Worm (Caenorhabditis elegans): ENCODE measurements around the gene T04A8.8.

The T04A8.8 gene

ce11 chrIII:4649363-4649768, 44.4 kb upstream of the T04A8.8 start (continued):
- no peak for TF ChIP-seq ceh-16 (tag; optimal IDR thresholded peaks at IDR 0.05)
- TF ChIP-seq pqm-1 (tag; optimal IDR thresholded peaks at IDR 0.05) = peak; percentile 98
- no peak for TF ChIP-seq ZK546.5 (tag; optimal IDR thresholded peaks at IDR 0.05)
- TF ChIP-seq snpc-4 (tag; optimal IDR thresholded peaks at IDR 0.05) = peak; percentile 83
- peak; percentile 64 for TF ChIP-seq R02D3.7 (tag; optimal IDR thresholded peaks at IDR 0.05)
- peak; percentile 25 for TF ChIP-seq elt-1 (tag; optimal IDR thresholded peaks at IDR 0.05)
- TF ChIP-seq unc-39 (tag; optimal IDR thresholded peaks at IDR 0.05) = no peak
- peak; percentile 87 for TF ChIP-seq lsy-12 (tag; optimal IDR thresholded peaks at IDR 0.05)
- TF ChIP-seq ztf-11 (tag; optimal IDR thresholded peaks at IDR 0.05) = no peak
- peak; percentile 93 for TF ChIP-seq jun-1 (tag; optimal IDR thresholded peaks at IDR 0.05)
- no peak for TF ChIP-seq ceh-82 (tag; optimal IDR thresholded peaks at IDR 0.05)
- no peak for TF ChIP-seq nhr-67 (tag; optimal IDR thresholded peaks at IDR 0.05)
- TF ChIP-seq lin-39 (tag; optimal IDR thresholded peaks at IDR 0.05) = peak; percentile 90
- peak; percentile 15 for TF ChIP-seq ztf-4 (tag; optimal IDR thresholded peaks at IDR 0.05)
- TF ChIP-seq nhr-77 (tag; optimal IDR thresholded peaks at IDR 0.05) = no peak
- TF ChIP-seq elt-2 (tag; optimal IDR thresholded peaks at IDR 0.05) = peak; percentile 96

DNA sequence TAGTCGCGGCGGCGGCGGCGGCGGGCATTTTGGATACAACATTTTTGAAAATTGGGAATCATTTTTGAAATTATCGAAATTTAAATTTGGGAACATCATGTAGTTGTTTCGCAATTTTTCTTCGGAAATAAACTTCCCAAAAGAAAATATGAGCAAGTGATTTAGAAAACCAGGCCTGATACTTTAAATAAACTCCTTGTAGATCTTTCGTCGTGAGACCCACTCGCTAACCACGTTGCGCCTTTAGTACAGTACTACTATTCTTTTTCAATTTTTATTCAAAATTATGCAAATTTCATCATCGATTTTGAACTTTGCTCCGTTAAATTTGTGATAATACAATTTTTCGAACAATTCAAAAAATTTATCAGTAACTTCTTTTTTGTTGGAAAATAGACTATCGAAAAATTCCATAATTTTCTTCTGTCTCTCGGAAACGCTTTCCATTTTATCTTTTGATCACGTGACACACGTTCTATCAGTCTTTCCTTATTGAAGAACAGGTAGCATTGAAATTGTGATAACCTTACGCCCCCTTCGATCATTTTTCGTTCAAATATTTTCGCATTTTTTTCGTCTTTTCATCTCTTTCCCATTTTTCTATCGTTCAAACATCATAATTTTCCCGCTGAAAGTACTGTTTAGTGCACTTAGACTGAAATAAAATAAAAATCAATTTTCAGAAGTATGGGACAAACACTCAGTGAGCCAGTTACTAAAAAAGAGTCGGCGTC, 43.8 kb upstream of the T04A8.8 start, which contains the start of gene ppm-2:
Gene ppm-2 (plus strand): TSS at position 684 of the 734 bp plus-strand sequence.
- TF ChIP-seq ama-1 (optimal IDR thresholded peaks at IDR 0.05) (peak; percentile 12), elt-2 (tag; optimal IDR thresholded peaks at IDR 0.05) (peak; percentile 63), sea-2 (GFP tag; optimal IDR thresholded peaks at IDR 0.05) (no peak), nhr-23 (tag; optimal IDR thresholded peaks at IDR 0.05) (peak; percentile 39), mdl-1 (tag; optimal IDR thresholded peaks at IDR 0.05) (peak; percentile 5), jun-1 (tag; optimal IDR thresholded peaks at IDR 0.05) (peak; percentile 8), nhr-25 (tag; optimal IDR thresholded peaks at IDR 0.05) (peak; percentile 15), nhr-77 (tag; optimal IDR thresholded peaks at IDR 0.05) (no peak)

ce11 chrIII:4653374-4653773, 40.4 kb upstream of the T04A8.8 start:
- no peak for TF ChIP-seq daf-12 (tag; optimal IDR thresholded peaks at IDR 0.05)
- TF ChIP-seq lin-39 (tag; optimal IDR thresholded peaks at IDR 0.05) = no peak
- no peak for TF ChIP-seq pha-4 (tag; optimal IDR thresholded peaks at IDR 0.05)
- TF ChIP-seq aly-2 (tag; optimal IDR thresholded peaks at IDR 0.05) = no peak
- no peak for TF ChIP-seq ztf-4 (tag; optimal IDR thresholded peaks at IDR 0.05)
- TF ChIP-seq egl-5 (tag; optimal IDR thresholded peaks at IDR 0.05) = no peak
- TF ChIP-seq hmg-11 (tag; optimal IDR thresholded peaks at IDR 0.05) = no peak
- no peak for TF ChIP-seq ceh-82 (tag; optimal IDR thresholded peaks at IDR 0.05)
- TF ChIP-seq nhr-237 (tag; optimal IDR thresholded peaks at IDR 0.05) = no peak
- no peak for TF ChIP-seq ztf-11 (tag; optimal IDR thresholded peaks at IDR 0.05)
- TF ChIP-seq eor-1 (tag; optimal IDR thresholded peaks at IDR 0.05) = no peak
- no peak for TF ChIP-seq nhr-12 (tag; optimal IDR thresholded peaks at IDR 0.05)
- TF ChIP-seq nhr-28 (tag; optimal IDR thresholded peaks at IDR 0.05) = no peak
- no peak for TF ChIP-seq skn-1 (tag; optimal IDR thresholded peaks at IDR 0.05)
- TF ChIP-seq lin-15B (tag; optimal IDR thresholded peaks at IDR 0.05) = no peak
- no peak for TF ChIP-seq ceh-16 (tag; optimal IDR thresholded peaks at IDR 0.05)
- no peak for TF ChIP-seq nhr-43 (tag; optimal IDR thresholded peaks at IDR 0.05; ENCODE audit: poor library complexity, severe bottlenecking)
- no peak for TF ChIP-seq elt-2 (tag; optimal IDR thresholded peaks at IDR 0.05)
- no peak for TF ChIP-seq mml-1 (tag; optimal IDR thresholded peaks at IDR 0.05)
- TF ChIP-seq fkh-2 (tag; optimal IDR thresholded peaks at IDR 0.05) = no peak

ce11 chrIII:4653912-4654311, 39.9 kb upstream of the T04A8.8 start:
- no peak for TF ChIP-seq ceh-16 (tag; optimal IDR thresholded peaks at IDR 0.05)
- no peak for TF ChIP-seq ztf-11 (tag; optimal IDR thresholded peaks at IDR 0.05)
- TF ChIP-seq nhr-76 (tag; optimal IDR thresholded peaks at IDR 0.05) = no peak
- TF ChIP-seq nhr-77 (tag; optimal IDR thresholded peaks at IDR 0.05) = no peak
- no peak for TF ChIP-seq egl-27 (tag; optimal IDR thresholded peaks at IDR 0.05)
- peak; percentile 66 for TF ChIP-seq nhr-43 (tag; optimal IDR thresholded peaks at IDR 0.05; ENCODE audit: poor library complexity, severe bottlenecking)
- no peak for TF ChIP-seq ceh-82 (tag; optimal IDR thresholded peaks at IDR 0.05)
- no peak for TF ChIP-seq hmg-11 (tag; optimal IDR thresholded peaks at IDR 0.05)
- TF ChIP-seq fkh-10 (GFP tag; optimal IDR thresholded peaks at IDR 0.05) = no peak
- TF ChIP-seq ama-1 (optimal IDR thresholded peaks at IDR 0.05) = peak; percentile 19
- peak; percentile 27 for TF ChIP-seq lsy-12 (tag; optimal IDR thresholded peaks at IDR 0.05)
- TF ChIP-seq skn-1 (tag; optimal IDR thresholded peaks at IDR 0.05) = no peak
- no peak for TF ChIP-seq nhr-237 (tag; optimal IDR thresholded peaks at IDR 0.05)
- TF ChIP-seq fos-1 (tag; optimal IDR thresholded peaks at IDR 0.05) = no peak
